Worm (Caenorhabditis elegans) whole organism, midembryonic: ENCODE results near the gene inx-7.

ENCODE experiments used
- T22C8.4 ChIP-seq: fragments of 200-800 bp; sonication (Bioruptor generic); IDR thresholded peaks from 2 replicates; pipeline ENCODE4 v1.3.6; 2022; ENCODE audit warnings: missing genetic modification characterization, missing compliant biosample characterization
- cog-1 ChIP-seq: sonication (generic microtip); optimal IDR thresholded peaks from 2 replicates; lab custom pipeline; 2016; ENCODE audit warnings: missing genetic modification characterization, missing compliant biosample characterization
- flt-1 ChIP-seq: fragments of 200-800 bp; sonication (Bioruptor generic); IDR thresholded peaks from 2 replicates; pipeline ENCODE4 v1.3.6; 2022; ENCODE audit warnings: missing genetic modification characterization, missing compliant biosample characterization
- klf-2 ChIP-seq: fragments of 200-800 bp; sonication (Bioruptor generic); conservative IDR thresholded peaks from 2 replicates; pipeline ENCODE4 v1.3.6; 2022; ENCODE audit warnings: missing genetic modification reagents, missing genetic modification characterization, missing compliant biosample characterization
- med-1 ChIP-seq: sonication (generic microtip); optimal IDR thresholded peaks from 2 replicates; lab custom pipeline; 2017; ENCODE audit warnings: missing genetic modification characterization, mild to moderate bottlenecking, missing compliant biosample characterization, antibody characterized with exemption, missing genetic modification reagents; ENCODE audit not compliant: insufficient read depth
- ref-1 ChIP-seq: fragments of 200-800 bp; sonication (Bioruptor generic); conservative IDR thresholded peaks from 2 replicates; pipeline ENCODE4 v1.3.6; 2022; ENCODE audit warnings: missing genetic modification reagents, missing genetic modification characterization, missing compliant biosample characterization
- tab-1 ChIP-seq: fragments of 200-800 bp; sonication (Bioruptor generic); IDR thresholded peaks from 2 replicates; pipeline ENCODE4 v1.3.6; 2022; ENCODE audit warnings: missing genetic modification characterization, missing compliant biosample characterization
- ztf-23 ChIP-seq: fragments of 200-800 bp; sonication (Bioruptor generic); IDR thresholded peaks from 2 replicates; pipeline ENCODE4 v1.3.6; 2022; ENCODE audit warnings: missing genetic modification reagents, missing genetic modification characterization, missing compliant biosample characterization
- ztf-29 ChIP-seq: fragments of 200-800 bp; sonication (Bioruptor generic); IDR thresholded peaks from 2 replicates; pipeline ENCODE4 v1.3.6; 2022; ENCODE audit warnings: missing genetic modification reagents, missing genetic modification characterization, missing compliant biosample characterization

DNA sequence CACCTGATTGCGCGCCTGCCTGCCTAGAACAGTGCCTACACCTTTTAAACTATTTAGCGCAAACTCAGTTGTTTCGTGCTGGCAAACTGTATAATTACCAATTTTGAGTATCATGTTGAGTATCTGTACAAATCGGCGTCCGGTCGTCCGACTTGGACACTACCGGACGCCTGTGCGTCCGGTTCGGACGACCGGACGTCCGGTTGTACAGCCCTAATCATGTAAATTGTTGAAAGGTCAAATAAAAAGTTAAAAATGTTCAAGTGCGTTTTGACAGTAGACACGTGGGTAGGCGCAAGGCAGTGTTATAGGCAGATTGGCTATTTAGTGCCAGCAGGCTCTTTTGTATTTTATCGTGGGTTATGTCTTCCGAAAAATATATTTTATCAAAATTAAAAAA, 3.5 kb upstream of the inx-7 start:
- TF ChIP-seq ref-1 (GFP tag; lab: Robert Waterston, UW) (no peak), klf-2 (no peak), cog-1 (tag; lab: Kevin White, UChicago) (no peak), ztf-23 (no peak), tab-1 (GFP tag; lab: Robert Waterston, UW) (no peak), T22C8.4 (no peak), flt-1 (GFP tag; lab: Robert Waterston, UW) (no peak), ztf-29 (no peak), med-1 (GFP tag; lab: Kevin White, UChicago) (no peak)
